Worm (Caenorhabditis elegans) whole organism, L4 larva: ENCODE measurements around the gene trap-2.

Source experiments
- egl-27 ChIP-seq: sonication (generic microtip); optimal IDR thresholded peaks from 3 replicates; lab custom pipeline; 2017; ENCODE audit warnings: missing biosample characterization, missing genetic modification reagents, missing genetic modification characterization
- mep-1 ChIP-seq: fragments of 150-350 bp; sonication (generic microtip); optimal IDR thresholded peaks from 3 replicates; lab custom pipeline; 2014; ENCODE audit warnings: missing biosample characterization, missing genetic modification characterization
- php-3 ChIP-seq: fragments of 200-800 bp; sonication (Bioruptor generic); IDR thresholded peaks from 2 replicates; pipeline ENCODE4 v1.3.6; 2022; ENCODE audit warnings: missing genetic modification reagents, missing genetic modification characterization, missing compliant biosample characterization

ce11 chrX:772184-772583 lies 4.3 kb upstream of the trap-2 start, which contains the start of gene T04G9.4:
- no peak for TF ChIP-seq egl-27 (tag; lab: Kevin White, UChicago)
- no peak for TF ChIP-seq php-3 (GFP tag; lab: Robert Waterston, UW)
- TF ChIP-seq mep-1 (tag; lab: Kevin White, UChicago), result no peak
